Worm (Caenorhabditis elegans): ENCODE measurements around the gene grl-29.

- TF ChIP-seq tbx-2 (tag; optimal IDR thresholded peaks at IDR 0.05) = no peak
- no peak for TF ChIP-seq K09A11.1 (tag; optimal IDR thresholded peaks at IDR 0.05; ENCODE audit: insufficient read depth)
These were observed at the start of gene grl-29 for ce11 chrV:3554869-3555268.

Measured in whole organism, late embryonic.